Fruit fly (Drosophila melanogaster) Kc167 (cell line): ENCODE measurements around the gene Pglym78.

ENCODE experiments used
- Myc ChIP-seq: fragments of >200 bp; optimal IDR thresholded peaks from 2 replicates; lab custom pipeline; 2017; ENCODE audit warnings: missing external identifiers
- Sin3A ChIP-seq: fragments of >200 bp; optimal IDR thresholded peaks from 2 replicates; lab custom pipeline; 2018; ENCODE audit warnings: missing external identifiers
- h ChIP-seq: fragments of >200 bp; optimal IDR thresholded peaks from 3 replicates; lab custom pipeline; 2018; ENCODE audit warnings: missing external identifiers
- psq ChIP-seq: fragments of >200 bp; optimal IDR thresholded peaks from 2 replicates; lab custom pipeline; 2017; ENCODE audit warnings: missing external identifiers
- ttk ChIP-seq: sonication (Bioruptor generic); optimal IDR thresholded peaks from 2 replicates; lab custom pipeline; 2017; ENCODE audit warnings: missing external identifiers

DNA sequence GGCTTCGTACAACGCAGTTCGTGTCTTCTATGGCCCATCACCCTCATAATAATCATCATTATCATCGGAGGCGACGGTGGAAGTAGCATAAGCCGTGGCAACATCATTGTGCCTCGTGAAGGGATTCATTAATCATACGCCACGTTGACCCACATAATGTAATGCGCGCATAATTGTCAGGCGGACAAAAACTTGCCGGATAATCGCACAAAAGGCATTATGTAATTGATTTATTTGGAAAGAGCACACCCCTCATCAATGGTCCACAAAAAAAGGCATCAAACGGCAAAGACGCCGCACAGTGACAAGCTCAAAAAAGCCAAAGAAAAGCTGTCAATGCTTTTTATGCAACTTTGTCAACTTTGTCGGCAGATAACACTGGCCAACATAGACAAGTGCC lies 50.3 kb downstream of the Pglym78 start:
- TF ChIP-seq Sin3A (no peak), Myc (no peak), psq (no peak), ttk (no peak), h (no peak)
